Fruit fly (Drosophila melanogaster): ENCODE measurements around the gene CG32687.

dm6 chrX:10474625-10475024, 12.4 kb downstream of the CG32687 start, which contains the start of gene nocte:
- TF ChIP-seq Pif1B (GFP tag; optimal IDR thresholded peaks at IDR 0.05) (no peak), CG12605 (GFP tag; IDR thresholded peaks at IDR 0.05) (no peak), CG4496 (GFP tag; IDR thresholded peaks at IDR 0.05) (0 out of 3 replicates have a peak, but pooled peaks have one; percentile 16), CG13204 (GFP tag; optimal IDR thresholded peaks at IDR 0.05) (no peak), rn (GFP tag; IDR thresholded peaks at IDR 0.05) (no peak), Snoo (tag; optimal IDR thresholded peaks at IDR 0.05) (no peak), Pif1A (GFP tag; optimal IDR thresholded peaks at IDR 0.05) (no peak)

Measured in whole organism, pupa.